Fruit fly (Drosophila melanogaster): ENCODE measurements around the gene CG9743.

dm6 chr3R:30213697-30214096, 10.9 kb upstream of the CG9743 start, which contains the start of gene CecB:
- TF ChIP-seq gsb (GFP tag; IDR thresholded peaks at IDR 0.05) (no peak), gem (tag; optimal IDR thresholded peaks at IDR 0.05) (no peak), Dfd (GFP tag; optimal IDR thresholded peaks at IDR 0.05) (no peak), usp (GFP tag; optimal IDR thresholded peaks at IDR 0.05) (no peak), exex (tag; optimal IDR thresholded peaks at IDR 0.05) (no peak)

All from whole organism, embryonic.